Fruit fly (Drosophila melanogaster): Measurements from ENCODE around the gene Pect.
A peak's percentile ranks its signal among the peaks of the same experiment; 100 is the strongest.

Gene Pect

dm6 chr2L:13231739-13232138 is 28.2 kb downstream of the Pect start, which contains the start of gene Prosalpha6T:
Gene Prosalpha6T, plus strand, starts transcription at chr2L:13232039.
- TF ChIP-seq CG7368 (GFP tag; optimal IDR thresholded peaks at IDR 0.05), result no peak
- TF ChIP-seq esn (GFP tag; optimal IDR thresholded peaks at IDR 0.05), result no peak
- no peak for TF ChIP-seq Ets21C (GFP tag; optimal IDR thresholded peaks at IDR 0.05)
- no peak for TF ChIP-seq spab (GFP tag; optimal IDR thresholded peaks at IDR 0.05)
- no peak for TF ChIP-seq Blimp-1 (GFP tag; optimal IDR thresholded peaks at IDR 0.05)
- TF ChIP-seq CG15336 (GFP tag; IDR thresholded peaks at IDR 0.05), result no peak

dm6 chr2L:13234610-13235489 is 31.3 kb downstream of the Pect start, which contains the start of gene Mabi:
Gene Mabi, minus strand, starts transcription at chr2L:13234660.
- TF ChIP-seq CG31627 (GFP tag; optimal IDR thresholded peaks at IDR 0.05), result no peak
- no peak for TF ChIP-seq CG11902 (GFP tag; optimal IDR thresholded peaks at IDR 0.05)
- TF ChIP-seq cyc (GFP tag; optimal IDR thresholded peaks at IDR 0.05), result no peak
- TF ChIP-seq Blimp-1 (GFP tag; optimal IDR thresholded peaks at IDR 0.05), result no peak

dm6 chr2L:13236194-13236593 is 32.6 kb downstream of the Pect start, which contains the start of gene Jhbp14:
Gene Jhbp14, plus strand, starts transcription at chr2L:13236494.
- no peak for TF ChIP-seq CG32006 (GFP tag; optimal IDR thresholded peaks at IDR 0.05)
- TF ChIP-seq Ets21C (GFP tag; optimal IDR thresholded peaks at IDR 0.05), result no peak
- TF ChIP-seq CG3919 (GFP tag; optimal IDR thresholded peaks at IDR 0.05), result no peak
- TF ChIP-seq eg (GFP tag; IDR thresholded peaks at IDR 0.05), result no peak
- TF ChIP-seq Smox (GFP tag; optimal IDR thresholded peaks at IDR 0.05), result no peak
- TF ChIP-seq vri (GFP tag; optimal IDR thresholded peaks at IDR 0.05), result no peak

dm6 chr2L:13239689-13240088 is 36.1 kb downstream of the Pect start, which contains the start of gene Jhbp13:
Gene Jhbp13, plus strand, starts transcription at chr2L:13239989.
- TF ChIP-seq CG8319 (GFP tag; optimal IDR thresholded peaks at IDR 0.05) (no peak), dsx (GFP tag; optimal IDR thresholded peaks at IDR 0.05; ENCODE audit: poor library complexity, severe bottlenecking) (no peak), CG7368 (GFP tag; optimal IDR thresholded peaks at IDR 0.05) (no peak), fkh (GFP tag; optimal IDR thresholded peaks at IDR 0.05) (no peak), CG4318 (GFP tag; optimal IDR thresholded peaks at IDR 0.05) (no peak), CG1621 (tag; optimal IDR thresholded peaks at IDR 0.05) (no peak), Hr39 (GFP tag; optimal IDR thresholded peaks at IDR 0.05) (no peak), CG8632 (GFP tag; optimal IDR thresholded peaks at IDR 0.05) (no peak)

- TF ChIP-seq Sox102F (GFP tag; optimal IDR thresholded peaks at IDR 0.05) (no peak), Gug (GFP tag; IDR thresholded peaks at IDR 0.05) (no peak), svp (GFP tag) (peak; percentile 17)
These were observed 41.3 kb downstream of the Pect start for dm6 chr2L:13244759-13245308.

dm6 chr2L:13245855-13246645 is 42.5 kb downstream of the Pect start, which contains the start of gene CG16820:
Gene CG16820, plus strand, starts transcription at chr2L:13246232.
- TF ChIP-seq CG6163 (GFP tag; IDR thresholded peaks at IDR 0.05), result 0 out of 3 replicates have a peak, but pooled peaks have one; percentile 50
- TF ChIP-seq ss (GFP tag; optimal IDR thresholded peaks at IDR 0.05), result no peak
- TF ChIP-seq CG6276 (GFP tag; optimal IDR thresholded peaks at IDR 0.05), result peak; percentile 75
- TF ChIP-seq Eip78C (GFP tag), result peak; percentile 53
- TF ChIP-seq CG11294 (GFP tag; IDR thresholded peaks at IDR 0.05), result no peak
- no peak for TF ChIP-seq CG16779 (tag; optimal IDR thresholded peaks at IDR 0.05)
- no peak for TF ChIP-seq CG8632 (GFP tag; optimal IDR thresholded peaks at IDR 0.05)
- peak; percentile 76; the same call in 2 of the 3 replicates for TF ChIP-seq eg (GFP tag; IDR thresholded peaks at IDR 0.05)
- no peak for TF ChIP-seq pdm3 (GFP tag; optimal IDR thresholded peaks at IDR 0.05)
- no peak for TF ChIP-seq Ets21C (GFP tag; optimal IDR thresholded peaks at IDR 0.05)
- peak; percentile 84 for TF ChIP-seq CG8119 (GFP tag; IDR thresholded peaks at IDR 0.05)
- peak; percentile 80 for TF ChIP-seq CG15336 (GFP tag; IDR thresholded peaks at IDR 0.05)
- TF ChIP-seq Lpt (GFP tag; optimal IDR thresholded peaks at IDR 0.05), result peak; percentile 57
- TF ChIP-seq CG4318 (GFP tag; optimal IDR thresholded peaks at IDR 0.05), result no peak
- TF ChIP-seq Hr4 (GFP tag; optimal IDR thresholded peaks at IDR 0.05), result no peak
- TF ChIP-seq CG3032 (tag; optimal IDR thresholded peaks at IDR 0.05), result no peak
- TF ChIP-seq dac (GFP tag; optimal IDR thresholded peaks at IDR 0.05), result peak; percentile 15
- TF ChIP-seq Met (GFP tag; optimal IDR thresholded peaks at IDR 0.05), result no peak
